Worm (Caenorhabditis elegans): ENCODE measurements around the gene K08B12.1.

- no peak for TF ChIP-seq ama-1 (optimal IDR thresholded peaks at IDR 0.05)
- TF ChIP-seq ama-1 (GFP tag; optimal IDR thresholded peaks at IDR 0.05): peak in 1 of 2 experiments; percentile 42
- no peak for TF ChIP-seq ceh-27 (GFP tag; optimal IDR thresholded peaks at IDR 0.05)
- TF ChIP-seq lir-1 (GFP tag; conservative IDR thresholded peaks at IDR 0.05): no peak
- TF ChIP-seq xnd-1 (tag; optimal IDR thresholded peaks at IDR 0.05): no peak
- no peak for TF ChIP-seq dpl-1 (GFP tag; optimal IDR thresholded peaks at IDR 0.05)
- no peak for TF ChIP-seq madf-3 (GFP tag; IDR thresholded peaks at IDR 0.05)
- no peak for TF ChIP-seq Y67H2A.10 (GFP tag; conservative IDR thresholded peaks at IDR 0.05)
These were observed 35.7 kb upstream of the K08B12.1 start for ce11 chrV:6223315-6224018.
